Worm (Caenorhabditis elegans): ENCODE results near the gene F52E10.4.

ce11 chrX:16243129-16243528 lies 49.7 kb downstream of the F52E10.4 start:
- TF ChIP-seq nhr-77 (tag; optimal IDR thresholded peaks at IDR 0.05) (no peak), elt-3 (tag; optimal IDR thresholded peaks at IDR 0.05) (no peak), unc-39 (tag; optimal IDR thresholded peaks at IDR 0.05) (no peak), lin-15B (tag; optimal IDR thresholded peaks at IDR 0.05) (no peak)

Measured in whole organism, L3 larva.